Fruit fly (Drosophila melanogaster): Measurements from ENCODE around the gene CG34043.

DNA sequence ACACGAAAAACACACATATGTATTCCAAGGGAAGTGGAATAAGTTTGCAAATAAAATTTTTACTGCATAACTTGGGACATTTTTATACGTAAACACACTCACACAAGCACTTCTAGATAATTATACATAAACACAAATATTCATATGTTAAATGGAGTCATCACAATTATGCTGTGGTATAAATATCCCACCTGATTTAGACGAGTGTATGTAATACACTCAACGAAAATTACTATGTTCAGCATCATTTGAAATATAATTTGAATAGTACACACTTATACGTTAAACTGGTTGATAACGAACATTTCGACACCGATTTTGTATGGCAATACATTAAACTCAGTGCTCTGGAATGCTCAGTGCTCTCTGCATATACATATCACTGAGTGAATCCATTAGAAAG, 49.6 kb downstream of the CG34043 start:
- TF ChIP-seq Hnf4 (GFP tag; optimal IDR thresholded peaks at IDR 0.05) = peak; percentile 22
- TF ChIP-seq OdsH (GFP tag; optimal IDR thresholded peaks at IDR 0.05) = peak; percentile 18
- TF ChIP-seq Hr83 (GFP tag; optimal IDR thresholded peaks at IDR 0.05; ENCODE audit: poor library complexity, severe bottlenecking) = peak; percentile 40
- TF ChIP-seq lola (GFP tag; optimal IDR thresholded peaks at IDR 0.05) = no peak
